Worm (Caenorhabditis elegans) whole organism, L2 larva: Measurements from ENCODE around the gene kvs-2.

Experiments used
- C34F6.9 ChIP-seq: fragments of 150-350 bp; optimal IDR thresholded peaks from 2 replicates; lab custom pipeline; 2014; ENCODE audit warnings: missing biosample characterization, missing genetic modification characterization
- F13H6.1 ChIP-seq: sonication (generic microtip); optimal IDR thresholded peaks from 2 replicates; lab custom pipeline; 2016; ENCODE audit warnings: missing genetic modification characterization, missing compliant biosample characterization
- R02D3.7 ChIP-seq: fragments of 150-350 bp; optimal IDR thresholded peaks from 2 replicates; lab custom pipeline; 2014; ENCODE audit warnings: missing biosample characterization, missing genetic modification characterization
- Y55F3AM.14 ChIP-seq: fragments of 200-800 bp; sonication (Bioruptor generic); optimal IDR thresholded peaks from 2 replicates; lab custom pipeline; 2018; ENCODE audit warnings: mild to moderate bottlenecking, missing genetic modification characterization, missing compliant biosample characterization
- ZK546.5 ChIP-seq: sonication (generic microtip); optimal IDR thresholded peaks from 2 replicates; lab custom pipeline; 2017; ENCODE audit warnings: missing biosample characterization, missing genetic modification characterization
- aly-2 ChIP-seq: fragments of 150-350 bp; optimal IDR thresholded peaks from 2 replicates; lab custom pipeline; 2014; ENCODE audit warnings: missing biosample characterization, missing genetic modification characterization
- blmp-1 ChIP-seq: sonication (generic microtip); optimal IDR thresholded peaks from 2 replicates; lab custom pipeline; 2017; ENCODE audit warnings: missing genetic modification characterization, mild to moderate bottlenecking, missing compliant biosample characterization, antibody characterized with exemption, moderate library complexity; ENCODE audit not compliant: insufficient read depth
- ceh-16 ChIP-seq: fragments of 150-350 bp; optimal IDR thresholded peaks from 2 replicates; lab custom pipeline; 2014; ENCODE audit warnings: missing biosample characterization, missing genetic modification characterization
- ceh-82 ChIP-seq: fragments of 150-350 bp; optimal IDR thresholded peaks from 2 replicates; lab custom pipeline; 2014; ENCODE audit warnings: missing biosample characterization, missing genetic modification characterization
- crh-2 ChIP-seq: sonication (generic microtip); optimal IDR thresholded peaks from 2 replicates; lab custom pipeline; 2017; ENCODE audit warnings: missing biosample characterization, missing genetic modification characterization
- dmd-4 ChIP-seq: sonication (generic microtip); optimal IDR thresholded peaks from 2 replicates; lab custom pipeline; 2017; ENCODE audit warnings: missing biosample characterization, missing genetic modification characterization
- elt-1 ChIP-seq: fragments of 150-350 bp; optimal IDR thresholded peaks from 2 replicates; lab custom pipeline; 2014; ENCODE audit warnings: missing biosample characterization, missing genetic modification characterization
- elt-3 ChIP-seq: sonication (generic microtip); optimal IDR thresholded peaks from 2 replicates; lab custom pipeline; 2017; ENCODE audit warnings: missing biosample characterization, missing genetic modification characterization
- fos-1 ChIP-seq: fragments of 150-350 bp; optimal IDR thresholded peaks from 2 replicates; lab custom pipeline; 2014; ENCODE audit warnings: missing biosample characterization, missing genetic modification characterization
- lin-11 ChIP-seq: fragments of 150-350 bp; sonication (generic microtip); optimal IDR thresholded peaks from 2 replicates; lab custom pipeline; 2014; ENCODE audit warnings: missing biosample characterization, missing genetic modification characterization, inconsistent platforms, mixed read lengths
- lin-13 ChIP-seq: fragments of 150-350 bp; optimal IDR thresholded peaks from 2 replicates; lab custom pipeline; 2014; ENCODE audit warnings: missing biosample characterization, missing genetic modification reagents, missing genetic modification characterization
- lin-39 ChIP-seq: fragments of 150-350 bp; optimal IDR thresholded peaks from 2 replicates; lab custom pipeline; 2014; ENCODE audit warnings: missing biosample characterization, missing genetic modification reagents, missing genetic modification characterization
- mab-5 ChIP-seq: fragments of 150-350 bp; optimal IDR thresholded peaks from 2 replicates; lab custom pipeline; 2014; ENCODE audit warnings: missing biosample characterization, missing genetic modification characterization
- mbf-1 ChIP-seq: sonication (generic microtip); optimal IDR thresholded peaks from 2 replicates; lab custom pipeline; 2017; ENCODE audit warnings: missing biosample characterization, missing genetic modification characterization
- mdl-1 ChIP-seq, 2 experiments: fragments of 150-350 bp in 1 of 2; sonication (generic microtip) in 1 of 2; optimal IDR thresholded peaks; 2 replicates each; lab custom pipeline; 2017; ENCODE audit warnings: missing biosample characterization in 2 of 2, missing genetic modification characterization in 2 of 2
- nhr-10 ChIP-seq: sonication (generic microtip); optimal IDR thresholded peaks from 2 replicates; lab custom pipeline; 2017; ENCODE audit warnings: missing biosample characterization, missing genetic modification characterization
- nhr-129 ChIP-seq: fragments of 150-350 bp; optimal IDR thresholded peaks from 2 replicates; lab custom pipeline; 2014; ENCODE audit warnings: missing biosample characterization, missing genetic modification characterization
- nhr-23 ChIP-seq: fragments of 150-350 bp; optimal IDR thresholded peaks from 2 replicates; lab custom pipeline; 2014; ENCODE audit warnings: missing biosample characterization, missing genetic modification reagents, missing genetic modification characterization
- nhr-237 ChIP-seq: fragments of 150-350 bp; optimal IDR thresholded peaks from 2 replicates; lab custom pipeline; 2014; ENCODE audit warnings: missing biosample characterization, missing genetic modification characterization
- nhr-25 ChIP-seq: fragments of 150-350 bp; sonication (generic microtip); optimal IDR thresholded peaks from 3 replicates; lab custom pipeline; 2014; ENCODE audit warnings: missing biosample characterization, missing genetic modification characterization
- nhr-77 ChIP-seq: fragments of 150-350 bp; optimal IDR thresholded peaks from 2 replicates; lab custom pipeline; 2014; ENCODE audit warnings: missing biosample characterization, missing genetic modification characterization
- peb-1 ChIP-seq: fragments of 150-350 bp; optimal IDR thresholded peaks from 2 replicates; lab custom pipeline; 2014; ENCODE audit warnings: missing biosample characterization, missing genetic modification characterization
- sem-4 ChIP-seq: fragments of 150-350 bp; optimal IDR thresholded peaks from 2 replicates; lab custom pipeline; 2014; ENCODE audit warnings: missing biosample characterization, missing genetic modification reagents, missing genetic modification characterization
- skn-1 ChIP-seq: sonication (generic microtip); optimal IDR thresholded peaks from 2 replicates; lab custom pipeline; 2017; ENCODE audit warnings: missing biosample characterization, missing genetic modification characterization
- sma-3 ChIP-seq: sonication (generic microtip); optimal IDR thresholded peaks from 2 replicates; lab custom pipeline; 2016; ENCODE audit warnings: missing genetic modification reagents, missing genetic modification characterization, missing compliant biosample characterization
- sma-9 ChIP-seq, 2 experiments: fragments of 150-350 bp in 1 of 2; sonication (generic microtip) in 1 of 2; optimal IDR thresholded peaks; 2 replicates each; lab custom pipeline; 2014 to 2016; ENCODE audit warnings: missing genetic modification characterization in 2 of 2, mild to moderate bottlenecking in 1 of 2, missing biosample characterization in 1 of 2, missing compliant biosample characterization in 1 of 2, missing genetic modification reagents in 1 of 2, moderate library complexity in 1 of 2
- unc-39 ChIP-seq: fragments of 150-350 bp; optimal IDR thresholded peaks from 2 replicates; lab custom pipeline; 2014; ENCODE audit warnings: missing biosample characterization, missing genetic modification characterization
- unc-55 ChIP-seq: fragments of 150-350 bp; sonication (generic microtip); optimal IDR thresholded peaks from 3 replicates; lab custom pipeline; 2014; ENCODE audit warnings: missing biosample characterization, missing genetic modification reagents, missing genetic modification characterization
- zag-1 ChIP-seq: fragments of 150-350 bp; optimal IDR thresholded peaks from 2 replicates; lab custom pipeline; 2014; ENCODE audit warnings: missing biosample characterization, missing genetic modification characterization
- ztf-1 ChIP-seq: fragments of 200-800 bp; sonication (Bioruptor generic); conservative IDR thresholded peaks from 2 replicates; pipeline ENCODE4 v1.3.6; 2022; ENCODE audit warnings: missing genetic modification characterization, missing compliant biosample characterization
- ztf-11 ChIP-seq: sonication (generic microtip); optimal IDR thresholded peaks from 2 replicates; lab custom pipeline; 2017; ENCODE audit warnings: missing biosample characterization, missing genetic modification characterization
- ztf-4 ChIP-seq: fragments of 150-350 bp; optimal IDR thresholded peaks from 2 replicates; lab custom pipeline; 2014; ENCODE audit warnings: missing biosample characterization, missing genetic modification characterization

kvs-2 gene

DNA sequence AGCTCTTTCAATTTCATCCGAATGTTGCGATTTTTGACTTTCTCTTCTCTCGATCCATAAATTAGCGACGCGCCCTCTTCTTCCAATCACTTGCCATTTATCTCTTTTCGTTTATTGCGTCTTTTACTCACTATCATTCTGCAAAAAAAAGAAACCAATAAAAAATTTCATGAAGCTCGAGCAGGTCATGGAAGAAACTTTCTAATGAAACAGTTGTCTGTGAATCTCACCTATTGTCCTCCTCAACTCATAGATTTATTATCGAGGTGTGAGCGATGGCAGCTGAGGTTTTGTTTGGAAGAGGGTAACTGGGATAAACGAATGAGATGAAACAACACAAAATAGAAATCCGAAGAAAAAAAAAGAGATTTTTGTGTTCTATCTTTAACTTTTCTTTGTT is 28.4 kb downstream of the kvs-2 start:
- no peak for TF ChIP-seq mbf-1
- no peak for TF ChIP-seq lin-11 (tag; lab: Kevin White, UChicago)
- no peak for TF ChIP-seq Y55F3AM.14 (GFP tag; lab: Kevin White, UChicago)
- no peak for TF ChIP-seq R02D3.7 (tag; lab: Kevin White, UChicago)
- no peak for TF ChIP-seq ZK546.5
- TF ChIP-seq lin-13 (GFP tag; lab: Kevin White, UChicago) = no peak
- no peak for TF ChIP-seq unc-55 (GFP tag; lab: Kevin White, UChicago)
- no peak for TF ChIP-seq elt-3 (tag; lab: Kevin White, UChicago)
- TF ChIP-seq nhr-237 (tag; lab: Kevin White, UChicago) = no peak

DNA sequence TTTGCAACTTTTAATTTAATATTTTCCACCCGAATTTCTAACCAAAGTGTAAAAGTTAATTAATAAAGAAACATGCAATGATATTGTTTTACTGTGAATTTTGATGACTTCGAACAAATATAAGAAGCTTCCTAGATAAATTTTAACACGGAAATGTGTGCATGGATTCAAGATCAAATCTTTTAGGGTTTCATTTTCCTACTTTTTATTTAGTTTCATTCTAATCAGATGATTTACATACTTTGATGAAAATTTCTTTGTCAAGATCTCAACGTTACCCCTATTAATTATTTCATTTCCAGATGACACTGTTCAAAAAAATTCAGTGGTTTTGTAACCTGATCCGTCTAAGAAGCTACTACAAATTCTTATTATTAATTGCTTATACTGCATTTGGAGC is 31.5 kb downstream of the kvs-2 start, which contains the start of gene twk-12:
Gene twk-12 (plus strand): TSS at position 301 of the 400 bp plus-strand sequence.
- TF ChIP-seq fos-1 = no peak
- TF ChIP-seq ztf-4 (tag; lab: Kevin White, UChicago) = no peak
- TF ChIP-seq unc-39 (tag; lab: Kevin White, UChicago) = no peak
- TF ChIP-seq aly-2 = no peak
- no peak for TF ChIP-seq nhr-10 (tag; lab: Kevin White, UChicago)
- no peak for TF ChIP-seq sma-9 (GFP tag; optimal IDR thresholded peaks at IDR 0.05; lab: Kevin White, UChicago)
- no peak for TF ChIP-seq sma-9 (tag; optimal IDR thresholded peaks at IDR 0.05; lab: Kevin White, UChicago)
- TF ChIP-seq lin-39 (tag; lab: Kevin White, UChicago) = no peak
- no peak for TF ChIP-seq sem-4 (tag; lab: Kevin White, UChicago)
- no peak for TF ChIP-seq nhr-25 (tag; lab: Kevin White, UChicago)

- TF ChIP-seq sma-3 (GFP tag; lab: Kevin White, UChicago) = no peak
- TF ChIP-seq elt-1 (tag; lab: Kevin White, UChicago) = no peak
- TF ChIP-seq blmp-1 (tag; lab: Kevin White, UChicago) = no peak
- no peak for TF ChIP-seq sem-4 (tag; lab: Kevin White, UChicago)
- TF ChIP-seq crh-2 (tag; lab: Kevin White, UChicago) = no peak
- TF ChIP-seq mab-5 (tag; lab: Kevin White, UChicago) = no peak
- no peak for TF ChIP-seq peb-1 (tag; lab: Kevin White, UChicago)
- no peak for TF ChIP-seq R02D3.7 (tag; lab: Kevin White, UChicago)
- TF ChIP-seq unc-39 (tag; lab: Kevin White, UChicago) = no peak
- no peak for TF ChIP-seq lin-13 (GFP tag; lab: Kevin White, UChicago)
- TF ChIP-seq mdl-1 (tag; optimal IDR thresholded peaks at IDR 0.05; lab: Kevin White, UChicago) = no peak
- TF ChIP-seq F13H6.1 (tag; lab: Kevin White, UChicago) = no peak
- TF ChIP-seq nhr-23 (tag; lab: Kevin White, UChicago) = no peak
- no peak for TF ChIP-seq aly-2
- TF ChIP-seq dmd-4 (tag; lab: Kevin White, UChicago) = no peak
- TF ChIP-seq nhr-77 (tag; lab: Kevin White, UChicago) = no peak
- TF ChIP-seq Y55F3AM.14 (GFP tag; lab: Kevin White, UChicago) = no peak
- TF ChIP-seq ztf-1 (GFP tag; lab: Robert Waterston, UW) = no peak
- TF ChIP-seq ceh-16 = no peak
- no peak for TF ChIP-seq zag-1 (tag; lab: Kevin White, UChicago)
Observed at ce11 chrV:10670817-10671216, 35.0 kb downstream of the kvs-2 start.

DNA sequence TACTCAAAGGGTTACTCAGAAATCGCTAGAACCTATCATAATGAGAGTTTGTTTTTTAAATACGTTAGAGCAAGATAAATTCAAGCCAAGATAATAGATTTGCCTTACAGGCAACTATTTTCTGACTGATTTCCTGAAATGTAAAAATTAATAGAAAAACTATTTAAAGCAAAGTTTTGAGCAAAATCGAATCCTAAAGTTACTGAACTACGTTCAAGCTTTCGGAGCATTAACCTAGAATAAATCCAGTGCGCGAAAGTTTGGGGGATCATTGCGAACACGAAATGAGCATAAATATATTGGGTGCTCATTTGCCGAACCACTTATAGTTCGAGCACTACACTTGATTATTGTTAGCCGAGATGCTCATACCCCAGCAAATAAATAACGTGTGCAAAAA is 35.8 kb downstream of the kvs-2 start, which contains the start of gene ceh-22:
Gene ceh-22 (plus strand): TSS at position 301 of the 400 bp plus-strand sequence.
- no peak for TF ChIP-seq nhr-129 (tag; lab: Kevin White, UChicago)
- TF ChIP-seq unc-39 (tag; lab: Kevin White, UChicago) = no peak
- no peak for TF ChIP-seq elt-3 (tag; lab: Kevin White, UChicago)
- no peak for TF ChIP-seq lin-13 (GFP tag; lab: Kevin White, UChicago)
- TF ChIP-seq Y55F3AM.14 (GFP tag; lab: Kevin White, UChicago) = no peak
- no peak for TF ChIP-seq unc-55 (GFP tag; lab: Kevin White, UChicago)
- no peak for TF ChIP-seq C34F6.9 (tag; lab: Kevin White, UChicago)
- TF ChIP-seq ZK546.5 = no peak
- no peak for TF ChIP-seq F13H6.1 (tag; lab: Kevin White, UChicago)
- no peak for TF ChIP-seq ceh-16
- no peak for TF ChIP-seq lin-11 (tag; lab: Kevin White, UChicago)
- no peak for TF ChIP-seq peb-1 (tag; lab: Kevin White, UChicago)
- no peak for TF ChIP-seq fos-1
- TF ChIP-seq ztf-4 (tag; lab: Kevin White, UChicago) = no peak
- no peak for TF ChIP-seq ceh-82 (tag; lab: Kevin White, UChicago)
- no peak for TF ChIP-seq dmd-4 (tag; lab: Kevin White, UChicago)
- TF ChIP-seq aly-2 = no peak
- no peak for TF ChIP-seq ztf-11 (tag; lab: Kevin White, UChicago)
- no peak for TF ChIP-seq skn-1
